Worm (Caenorhabditis elegans) whole organism, L1 larva: Measurements from ENCODE around the gene irg-6.

Experiments
- C04F5.9 ChIP-seq: sonication (generic microtip); optimal IDR thresholded peaks from 2 replicates; lab custom pipeline; 2016; ENCODE audit warnings: missing genetic modification characterization, missing compliant biosample characterization
- C16A3.4 ChIP-seq: fragments of 150-350 bp; optimal IDR thresholded peaks from 2 replicates; lab custom pipeline; 2014; ENCODE audit warnings: missing biosample characterization, missing genetic modification characterization
- F16B12.6 ChIP-seq: fragments of 150-350 bp; optimal IDR thresholded peaks from 2 replicates; lab custom pipeline; 2014; ENCODE audit warnings: missing biosample characterization, missing genetic modification characterization
- aha-1 ChIP-seq: fragments of 150-350 bp; optimal IDR thresholded peaks from 2 replicates; lab custom pipeline; 2014; ENCODE audit warnings: missing biosample characterization, missing genetic modification characterization
- aly-2 ChIP-seq: fragments of 150-350 bp; optimal IDR thresholded peaks from 2 replicates; lab custom pipeline; 2014; ENCODE audit warnings: missing biosample characterization, missing genetic modification characterization
- blmp-1 ChIP-seq: fragments of 150-350 bp; optimal IDR thresholded peaks from 2 replicates; lab custom pipeline; 2014; ENCODE audit warnings: missing biosample characterization, missing genetic modification characterization
- ceh-88 ChIP-seq: fragments of 200-800 bp; sonication (Bioruptor generic); IDR thresholded peaks from 2 replicates; pipeline ENCODE4 v1.3.6; 2022; ENCODE audit warnings: missing genetic modification characterization, missing compliant biosample characterization
- ceh-90 ChIP-seq: sonication (generic microtip); optimal IDR thresholded peaks from 2 replicates; lab custom pipeline; 2016; ENCODE audit warnings: missing genetic modification characterization, missing compliant biosample characterization
- dpl-1 ChIP-seq, 3 experiments: fragments of 150-350 bp in 2 of 3; sonication (generic microtip) in 1 of 3; optimal IDR thresholded peaks; 2 replicates each; lab custom pipeline; 2014 to 2017; ENCODE audit warnings: missing biosample characterization in 3 of 3, missing genetic modification characterization in 3 of 3, missing genetic modification reagents in 3 of 3
- efl-1 ChIP-seq, 4 experiments: fragments of 150-350 bp; optimal IDR thresholded peaks in 3 of 4; peaks in 1 of 4; 1 replicate in 1 of 4; 2 replicates in 3 of 4; lab custom pipeline; 2014; ENCODE audit warnings: missing biosample characterization in 2 of 4, missing genetic modification characterization in 2 of 4, missing genetic modification reagents in 2 of 4
- egl-13 ChIP-seq: sonication (generic microtip); optimal IDR thresholded peaks from 2 replicates; lab custom pipeline; 2016; ENCODE audit warnings: missing genotype, missing genetic modification reagents, missing genetic modification characterization, missing compliant biosample characterization
- elt-2 ChIP-seq: sonication (generic microtip); optimal IDR thresholded peaks from 2 replicates; lab custom pipeline; 2016; ENCODE audit warnings: missing genetic modification characterization, mild to moderate bottlenecking, inconsistent platforms, missing compliant biosample characterization, missing genetic modification reagents
- fkh-4 ChIP-seq: sonication (generic microtip); optimal IDR thresholded peaks from 2 replicates; lab custom pipeline; 2016; ENCODE audit warnings: missing compliant biosample characterization, missing genetic modification characterization, borderline replicate concordance
- fkh-8 ChIP-seq: sonication (generic microtip); optimal IDR thresholded peaks from 2 replicates; lab custom pipeline; 2016; ENCODE audit warnings: mild to moderate bottlenecking, missing genetic modification characterization, missing compliant biosample characterization
- isw-1 ChIP-seq: fragments of 200-800 bp; sonication (Bioruptor generic); IDR thresholded peaks from 2 replicates; pipeline ENCODE4 v1.3.6; 2022; ENCODE audit warnings: missing genetic modification characterization, missing compliant biosample characterization
- jun-1 ChIP-seq: fragments of 150-350 bp; optimal IDR thresholded peaks from 2 replicates; lab custom pipeline; 2014; ENCODE audit warnings: missing biosample characterization, missing genetic modification reagents, missing genetic modification characterization
- lin-13 ChIP-seq: fragments of 150-350 bp; optimal IDR thresholded peaks from 2 replicates; lab custom pipeline; 2014; ENCODE audit warnings: missing biosample characterization, missing genetic modification reagents, missing genetic modification characterization
- lin-15B ChIP-seq: fragments of 150-350 bp; sonication (generic microtip); optimal IDR thresholded peaks from 3 replicates; lab custom pipeline; 2014; ENCODE audit warnings: missing biosample characterization, missing genetic modification characterization
- lsy-2 ChIP-seq, 2 experiments: fragments of 150-350 bp; optimal IDR thresholded peaks; 2 replicates each; lab custom pipeline; 2014; ENCODE audit warnings: missing biosample characterization in 2 of 2, missing genetic modification characterization in 2 of 2
- mef-2 ChIP-seq: fragments of 150-350 bp; optimal IDR thresholded peaks from 2 replicates; lab custom pipeline; 2014; ENCODE audit warnings: missing biosample characterization, missing genetic modification characterization
- mep-1 ChIP-seq: fragments of 150-350 bp; optimal IDR thresholded peaks from 2 replicates; lab custom pipeline; 2014; ENCODE audit warnings: missing biosample characterization, missing genetic modification characterization
- nhr-11 ChIP-seq: fragments of 150-350 bp; optimal IDR thresholded peaks from 2 replicates; lab custom pipeline; 2014; ENCODE audit warnings: missing biosample characterization, missing genetic modification characterization
- nhr-12 ChIP-seq: sonication (generic microtip); optimal IDR thresholded peaks from 2 replicates; lab custom pipeline; 2017; ENCODE audit warnings: missing biosample characterization, missing genetic modification characterization
- nhr-20 ChIP-seq: sonication (generic microtip); optimal IDR thresholded peaks from 2 replicates; lab custom pipeline; 2016; ENCODE audit warnings: mild to moderate bottlenecking, missing genetic modification characterization, missing compliant biosample characterization
- nhr-47 ChIP-seq: sonication (generic microtip); optimal IDR thresholded peaks from 2 replicates; lab custom pipeline; 2016; ENCODE audit warnings: mild to moderate bottlenecking, missing genetic modification characterization, moderate library complexity, missing compliant biosample characterization
- nhr-71 ChIP-seq: sonication (generic microtip); optimal IDR thresholded peaks from 2 replicates; lab custom pipeline; 2016; ENCODE audit warnings: mild to moderate bottlenecking, missing genetic modification characterization, moderate library complexity, missing compliant biosample characterization
- nhr-76 ChIP-seq: sonication (generic microtip); optimal IDR thresholded peaks from 2 replicates; lab custom pipeline; 2017; ENCODE audit warnings: missing biosample characterization, missing genetic modification characterization
- nhr-84 ChIP-seq: sonication (generic microtip); optimal IDR thresholded peaks from 2 replicates; lab custom pipeline; 2017; ENCODE audit warnings: missing biosample characterization, missing genetic modification characterization
- pax-3 ChIP-seq: fragments of 200-800 bp; sonication (Bioruptor generic); optimal IDR thresholded peaks from 2 replicates; lab custom pipeline; 2018; ENCODE audit warnings: mild to moderate bottlenecking, missing genetic modification characterization, moderate library complexity, missing compliant biosample characterization
- pqm-1 ChIP-seq: sonication (generic microtip); optimal IDR thresholded peaks from 3 replicates; lab custom pipeline; 2017; ENCODE audit warnings: missing biosample characterization, missing genetic modification characterization
- snpc-4 ChIP-seq: fragments of 150-350 bp; optimal IDR thresholded peaks from 2 replicates; lab custom pipeline; 2014; ENCODE audit warnings: missing biosample characterization, missing genetic modification characterization
- snu-23 ChIP-seq: sonication (generic microtip); optimal IDR thresholded peaks from 2 replicates; lab custom pipeline; 2016; ENCODE audit warnings: missing genetic modification characterization, missing compliant biosample characterization
- sox-4 ChIP-seq: sonication (generic microtip); optimal IDR thresholded peaks from 2 replicates; lab custom pipeline; 2016; ENCODE audit warnings: missing genetic modification characterization, missing compliant biosample characterization
- sptf-1 ChIP-seq: fragments of 150-350 bp; optimal IDR thresholded peaks from 2 replicates; lab custom pipeline; 2014; ENCODE audit warnings: missing biosample characterization, missing genetic modification characterization
- swsn-7 ChIP-seq: sonication (generic microtip); optimal IDR thresholded peaks from 2 replicates; lab custom pipeline; 2016; ENCODE audit warnings: missing genetic modification characterization, missing compliant biosample characterization
- tbx-2 ChIP-seq: sonication (generic microtip); optimal IDR thresholded peaks from 2 replicates; lab custom pipeline; 2016; ENCODE audit warnings: missing genetic modification characterization, missing compliant biosample characterization
- unc-98 ChIP-seq: fragments of 200-800 bp; sonication (Bioruptor generic); IDR thresholded peaks from 2 replicates; pipeline ENCODE4 v1.3.6; 2022; ENCODE audit warnings: missing genetic modification characterization, missing compliant biosample characterization
- ztf-4 ChIP-seq: fragments of 150-350 bp; optimal IDR thresholded peaks from 2 replicates; lab custom pipeline; 2014; ENCODE audit warnings: missing biosample characterization, missing genetic modification characterization

The irg-6 gene

DNA sequence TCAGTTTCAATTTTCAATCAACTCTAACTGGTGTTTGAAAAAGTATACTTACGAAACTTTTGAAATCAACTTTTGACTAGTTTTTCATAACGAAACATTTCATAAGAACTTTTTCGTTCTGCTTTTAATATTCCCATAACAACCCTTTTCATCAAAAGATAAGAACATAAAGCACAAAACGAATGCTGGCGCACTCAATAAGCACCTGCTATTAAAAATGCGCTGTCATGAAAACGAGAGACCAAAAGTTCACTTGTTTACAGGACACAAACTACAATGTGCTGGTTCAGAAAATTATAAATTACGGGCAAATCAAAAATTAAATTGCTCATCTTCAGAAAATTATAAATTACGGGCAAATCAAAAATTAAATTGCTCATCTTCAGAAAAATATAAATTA, 23.7 kb downstream of the irg-6 start:
- TF ChIP-seq blmp-1, result no peak
- TF ChIP-seq nhr-47 (tag; lab: Kevin White, UChicago), result no peak
- TF ChIP-seq elt-2 (tag; lab: Kevin White, UChicago), result peak; percentile 17

ce11 chrIV:12890445-12890844, 24.3 kb downstream of the irg-6 start, which contains the start of gene K08D8.6:
TSS of gene K08D8.6 (minus strand) at chrIV:12890508.
- no peak for TF ChIP-seq swsn-7 (tag; lab: Kevin White, UChicago)
- TF ChIP-seq sptf-1 (tag; lab: Kevin White, UChicago), result no peak
- no peak for TF ChIP-seq ztf-4
- TF ChIP-seq nhr-71 (tag; lab: Kevin White, UChicago), result no peak
- no peak for TF ChIP-seq C16A3.4 (tag; lab: Kevin White, UChicago)
- TF ChIP-seq jun-1 (tag; lab: Kevin White, UChicago), result peak; percentile 7
- no peak for TF ChIP-seq sox-4 (tag; lab: Kevin White, UChicago)
- TF ChIP-seq aha-1, result no peak
- peak; percentile 88 for TF ChIP-seq elt-2 (tag; lab: Kevin White, UChicago)
- no peak for TF ChIP-seq efl-1 (optimal IDR thresholded peaks at IDR 0.05; lab: Kevin White, UChicago)
- peak in 1 of 2 experiments; percentile 30 for TF ChIP-seq efl-1 (GFP tag; optimal IDR thresholded peaks at IDR 0.05 in 1 of 2; lab: Kevin White, UChicago)
- TF ChIP-seq F16B12.6 (tag; lab: Kevin White, UChicago), result no peak
- TF ChIP-seq ceh-90, result no peak
- peak; percentile 78 for TF ChIP-seq pqm-1 (tag; lab: Kevin White, UChicago)
- no peak for TF ChIP-seq unc-98
- no peak for TF ChIP-seq mef-2 (tag; lab: Kevin White, UChicago)

- TF ChIP-seq tbx-2 (no peak), fkh-4 (tag; lab: Kevin White, UChicago) (no peak), nhr-11 (tag; lab: Kevin White, UChicago) (no peak), nhr-76 (tag; lab: Kevin White, UChicago) (no peak), egl-13 (tag; lab: Kevin White, UChicago) (no peak), unc-98 (no peak), isw-1 (GFP tag; lab: Robert Waterston, UW) (no peak), pax-3 (tag; lab: Kevin White, UChicago) (no peak), nhr-12 (no peak), dpl-1 (GFP tag; optimal IDR thresholded peaks at IDR 0.05; lab: Kevin White, UChicago) (no peak), mep-1 (tag; lab: Kevin White, UChicago) (no peak), jun-1 (tag; lab: Kevin White, UChicago) (no peak), lin-13 (GFP tag; lab: Kevin White, UChicago) (no peak), fkh-8 (tag; lab: Kevin White, UChicago) (no peak), aly-2 (tag; lab: Kevin White, UChicago) (no peak), snu-23 (GFP tag; lab: Kevin White, UChicago) (no peak), nhr-71 (tag; lab: Kevin White, UChicago) (no peak), blmp-1 (no peak), nhr-47 (tag; lab: Kevin White, UChicago) (no peak)
Measured at ce11 chrIV:12886012-12886411, 28.8 kb downstream of the irg-6 start.

ce11 chrIV:12883190-12883589, 31.6 kb downstream of the irg-6 start, which contains the start of gene ZK896.4:
TSS of gene ZK896.4 (minus strand) at chrIV:12883290.
- TF ChIP-seq snu-23 (GFP tag; lab: Kevin White, UChicago) (no peak), unc-98 (no peak), snpc-4 (no peak), C04F5.9 (no peak)

DNA sequence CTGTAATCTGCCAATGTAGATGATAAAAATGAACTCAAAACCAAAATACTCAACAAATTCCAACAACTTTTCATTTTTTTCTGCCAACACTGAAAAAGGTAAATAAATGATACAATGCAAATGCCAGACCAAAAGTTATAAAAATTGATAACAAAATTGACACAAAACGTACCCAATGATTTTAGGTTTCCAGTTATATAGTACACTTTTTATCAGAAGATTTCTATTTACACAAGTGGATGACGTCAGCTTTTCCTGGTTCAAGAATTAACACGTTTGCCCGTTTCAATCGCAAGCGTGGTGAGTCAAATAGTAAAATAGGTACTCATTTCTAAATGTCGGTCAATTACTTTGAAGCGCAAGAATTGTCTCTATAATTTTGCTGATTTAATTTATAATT, 35.2 kb downstream of the irg-6 start, which contains the start of gene ZK896.5:
ZK896.5 (minus strand) TSS at position 89 of the 400 bp plus-strand sequence.
- TF ChIP-seq nhr-84 (tag; lab: Kevin White, UChicago) (no peak), lsy-2 (tag; optimal IDR thresholded peaks at IDR 0.05; lab: Kevin White, UChicago) (no peak), C16A3.4 (tag; lab: Kevin White, UChicago) (no peak), efl-1 (optimal IDR thresholded peaks at IDR 0.05; lab: Kevin White, UChicago) (no peak), efl-1 (GFP tag; optimal IDR thresholded peaks at IDR 0.05 in 1 of 2; lab: Kevin White, UChicago) (peak in 1 of 2 experiments; percentile 38), elt-2 (tag; lab: Kevin White, UChicago) (peak; percentile 78), nhr-20 (peak; percentile 4), ceh-88 (GFP tag; lab: Robert Waterston, UW) (no peak), lin-15B (tag; lab: Kevin White, UChicago) (no peak)
